Fruit fly (Drosophila melanogaster) whole organism, embryonic: ENCODE measurements around the gene klu.

Experiments used
- ATbp ChIP-seq: fragments of 200-800 bp; sonication (Bioruptor generic); optimal IDR thresholded peaks from 2 replicates; lab custom pipeline; 2017; ENCODE audit warnings: missing biosample characterization, mild to moderate bottlenecking, missing genetic modification characterization, missing genetic modification reagents
- CG10267 ChIP-seq: fragments of 200-800 bp; sonication (Bioruptor generic); optimal IDR thresholded peaks from 2 replicates; lab custom pipeline; 2018; ENCODE audit warnings: missing biosample characterization, mild to moderate bottlenecking, missing genetic modification characterization, moderate library complexity
- CG10274 ChIP-seq: fragments of 200-800 bp; sonication (Bioruptor generic); optimal IDR thresholded peaks from 3 replicates; lab custom pipeline; 2017; ENCODE audit warnings: missing biosample characterization, mild to moderate bottlenecking, missing genetic modification characterization
- CG10654 ChIP-seq: fragments of 200-800 bp; sonication (Bioruptor generic); optimal IDR thresholded peaks from 2 replicates; lab custom pipeline; 2016; ENCODE audit warnings: missing biosample characterization, missing genetic modification characterization
- CG11695 ChIP-seq: fragments of 200-800 bp; sonication (Bioruptor generic); IDR thresholded peaks from 3 replicates; pipeline ENCODE4 v1.3.6; 2022; ENCODE audit warnings: missing biosample characterization, missing genetic modification characterization
- CG13296 ChIP-seq: fragments of 200-800 bp; sonication (Bioruptor generic); optimal IDR thresholded peaks from 3 replicates; lab custom pipeline; 2018; ENCODE audit warnings: missing biosample characterization, mild to moderate bottlenecking, missing genetic modification characterization
- CG16813 ChIP-seq: fragments of 200-800 bp; sonication (Bioruptor generic); IDR thresholded peaks from 3 replicates; pipeline ENCODE4 v1.3.6; 2022; ENCODE audit warnings: missing biosample characterization, missing genetic modification characterization; ENCODE audit not compliant: partially characterized antibody
- CG2120 ChIP-seq: fragments of 200-800 bp; sonication (Bioruptor generic); optimal IDR thresholded peaks from 3 replicates; lab custom pipeline; 2016; ENCODE audit warnings: missing biosample characterization, missing genetic modification characterization
- CG2678 ChIP-seq: fragments of 200-800 bp; sonication (Bioruptor generic); optimal IDR thresholded peaks from 3 replicates; lab custom pipeline; 2019; ENCODE audit warnings: missing biosample characterization, mild to moderate bottlenecking, missing genetic modification characterization, moderate library complexity
- CG2712 ChIP-seq: fragments of 200-800 bp; optimal IDR thresholded peaks from 3 replicates; lab custom pipeline; 2019; ENCODE audit warnings: missing biosample characterization, mild to moderate bottlenecking, missing genetic modification characterization, moderate library complexity
- CG2889 ChIP-seq: fragments of 200-800 bp; sonication (Bioruptor generic); IDR thresholded peaks from 3 replicates; pipeline ENCODE4 v1.3.6; 2022; ENCODE audit warnings: missing biosample characterization, missing genetic modification characterization
- CG32532 ChIP-seq: fragments of 200-800 bp; sonication (Bioruptor generic); IDR thresholded peaks from 2 replicates; pipeline ENCODE4 v1.3.6; 2022; ENCODE audit warnings: missing biosample characterization, missing genetic modification characterization
- CG33213 ChIP-seq: fragments of 200-800 bp; sonication (Bioruptor generic); optimal IDR thresholded peaks from 3 replicates; lab custom pipeline; 2016; ENCODE audit warnings: missing biosample characterization, missing genetic modification characterization
- CG7987 ChIP-seq: fragments of 200-800 bp; sonication (Bioruptor generic); optimal IDR thresholded peaks from 2 replicates; lab custom pipeline; 2018; ENCODE audit warnings: missing biosample characterization, mild to moderate bottlenecking, missing genetic modification characterization, moderate library complexity
- CG8359 ChIP-seq: fragments of 200-800 bp; sonication (Bioruptor generic); optimal IDR thresholded peaks from 2 replicates; lab custom pipeline; 2017; ENCODE audit warnings: missing biosample characterization, mild to moderate bottlenecking, missing genetic modification characterization, borderline replicate concordance
- CG8765 ChIP-seq: fragments of 200-800 bp; sonication (Bioruptor generic); IDR thresholded peaks from 2 replicates; pipeline ENCODE4 v1.3.6; 2022; ENCODE audit warnings: missing biosample characterization, missing genetic modification characterization
- CG8924 ChIP-seq: fragments of 200-800 bp; optimal IDR thresholded peaks from 3 replicates; lab custom pipeline; 2019; ENCODE audit warnings: missing biosample characterization, mild to moderate bottlenecking, missing genetic modification characterization, moderate library complexity
- D ChIP-seq, 2 experiments: fragments of 200-800 bp in 1 of 2; fragments of >200 bp in 1 of 2; sonication (Bioruptor generic) in 1 of 2; optimal IDR thresholded peaks; 2 replicates in 1 of 2; 3 replicates in 1 of 2; lab custom pipeline; 2017; ENCODE audit warnings: mild to moderate bottlenecking in 1 of 2, missing biosample characterization in 1 of 2, missing genetic modification characterization in 1 of 2, missing genetic modification reagents in 1 of 2
- Dip2 ChIP-seq: fragments of 200-800 bp; sonication (Bioruptor generic); IDR thresholded peaks from 2 replicates; pipeline ENCODE4 v1.3.6; 2022; ENCODE audit warnings: missing biosample characterization, missing genetic modification characterization
- E2f1 ChIP-seq: fragments of 200-800 bp; sonication (Bioruptor generic); IDR thresholded peaks from 2 replicates; pipeline ENCODE4 v1.3.6; 2022; ENCODE audit warnings: missing biosample characterization, missing genetic modification characterization
- Elba2 ChIP-seq: fragments of 200-800 bp; sonication (Bioruptor generic); optimal IDR thresholded peaks from 3 replicates; lab custom pipeline; 2016; ENCODE audit warnings: missing biosample characterization, missing genetic modification characterization
- Ets65A ChIP-seq: fragments of 200-800 bp; sonication (Bioruptor generic); peaks from one replicate; lab custom pipeline; 2016; ENCODE audit warnings: missing biosample characterization, missing genetic modification characterization
- GATAe ChIP-seq: fragments of 200-800 bp; sonication (Bioruptor generic); conservative IDR thresholded peaks from 2 replicates; pipeline ENCODE4 v1.3.6; 2022; ENCODE audit warnings: missing biosample characterization, missing genetic modification characterization
- Hr3 ChIP-seq: fragments of 200-800 bp; sonication (Bioruptor generic); optimal IDR thresholded peaks from 3 replicates; lab custom pipeline; 2016; ENCODE audit warnings: missing biosample characterization, missing genetic modification characterization
- Mad ChIP-seq: fragments of 200-800 bp; sonication (Bioruptor generic); optimal IDR thresholded peaks from 2 replicates; lab custom pipeline; 2016; ENCODE audit warnings: missing biosample characterization, missing genetic modification characterization
- Med ChIP-seq: fragments of 200-800 bp; sonication (Bioruptor generic); peaks from one replicate; lab custom pipeline; 2016; ENCODE audit warnings: missing biosample characterization, missing genetic modification characterization, mild to moderate bottlenecking, inconsistent platforms, moderate library complexity
- NFAT ChIP-seq: fragments of 200-800 bp; sonication (Bioruptor generic); IDR thresholded peaks from 2 replicates; pipeline ENCODE4 v1.3.6; 2022; ENCODE audit warnings: missing biosample characterization, missing genetic modification characterization
- Nf-YC ChIP-seq: fragments of 200-800 bp; optimal IDR thresholded peaks from 3 replicates; lab custom pipeline; 2019; ENCODE audit warnings: missing biosample characterization, mild to moderate bottlenecking, missing genetic modification characterization, moderate library complexity
- PHDP ChIP-seq: fragments of 200-800 bp; sonication (Bioruptor generic); optimal IDR thresholded peaks from 3 replicates; lab custom pipeline; 2018; ENCODE audit warnings: missing biosample characterization, mild to moderate bottlenecking, missing genetic modification characterization, moderate library complexity
- Trl ChIP-seq, 3 experiments: fragments of >200 bp in 2 of 3; fragments of 200-800 bp in 1 of 3; sonication (Bioruptor generic) in 1 of 3; optimal IDR thresholded peaks; 2 replicates in 1 of 3; 3 replicates in 2 of 3; lab custom pipeline; 2016 to 2017; ENCODE audit warnings: missing biosample characterization in 1 of 3, missing genetic modification characterization in 1 of 3
- ap ChIP-seq: fragments of 200-800 bp; sonication (Bioruptor generic); IDR thresholded peaks from 2 replicates; pipeline ENCODE4 v1.3.6; 2022; ENCODE audit warnings: missing biosample characterization, missing genetic modification characterization
- ash1 ChIP-seq: fragments of 200-800 bp; sonication (Bioruptor generic); optimal IDR thresholded peaks from 2 replicates; lab custom pipeline; 2018; ENCODE audit warnings: missing biosample characterization, mild to moderate bottlenecking, missing genetic modification characterization
- bigmax ChIP-seq: fragments of 200-800 bp; sonication (Bioruptor generic); optimal IDR thresholded peaks from 2 replicates; lab custom pipeline; 2018; ENCODE audit warnings: missing biosample characterization, mild to moderate bottlenecking, missing genetic modification characterization
- chif ChIP-seq, 2 experiments: fragments of 200-800 bp; sonication (Bioruptor generic); optimal IDR thresholded peaks; 3 replicates each; lab custom pipeline; 2016; ENCODE audit warnings: missing biosample characterization in 2 of 2, missing genetic modification characterization in 2 of 2
- crol ChIP-seq: fragments of 200-800 bp; sonication (Bioruptor generic); IDR thresholded peaks from 2 replicates; pipeline ENCODE4 v1.3.6; 2022; ENCODE audit warnings: missing biosample characterization, missing genetic modification characterization
- dan ChIP-seq: fragments of 200-800 bp; sonication (Bioruptor generic); IDR thresholded peaks from 2 replicates; pipeline ENCODE4 v1.3.6; 2022; ENCODE audit warnings: missing biosample characterization, missing genetic modification characterization
- danr ChIP-seq: fragments of 200-800 bp; sonication (Bioruptor generic); IDR thresholded peaks from 2 replicates; pipeline ENCODE4 v1.3.6; 2022; ENCODE audit warnings: missing biosample characterization, missing genetic modification characterization
- ewg ChIP-seq: fragments of 200-800 bp; sonication (Bioruptor generic); optimal IDR thresholded peaks from 3 replicates; lab custom pipeline; 2017; ENCODE audit warnings: mild to moderate bottlenecking, missing biosample characterization, missing genetic modification reagents, missing genetic modification characterization
- gt ChIP-seq: fragments of 200-800 bp; sonication (Bioruptor generic); IDR thresholded peaks from 2 replicates; pipeline ENCODE4 v1.3.6; 2022; ENCODE audit warnings: missing biosample characterization, missing genetic modification characterization
- hb ChIP-seq: fragments of 200-800 bp; sonication (Bioruptor generic); IDR thresholded peaks from 3 replicates; pipeline ENCODE4 v1.3.6; 2022; ENCODE audit warnings: missing biosample characterization, missing genetic modification characterization; ENCODE audit not compliant: partially characterized antibody
- hth ChIP-seq: fragments of >200 bp; optimal IDR thresholded peaks from 2 replicates; lab custom pipeline; 2017; ENCODE audit warnings: inconsistent platforms
- klu ChIP-seq: fragments of 200-800 bp; sonication (Bioruptor generic); IDR thresholded peaks from 2 replicates; pipeline ENCODE4 v1.3.6; 2022; ENCODE audit warnings: missing biosample characterization, missing genetic modification characterization
- lmd ChIP-seq: fragments of 200-800 bp; sonication (Bioruptor generic); IDR thresholded peaks from 2 replicates; pipeline ENCODE4 v1.3.6; 2022; ENCODE audit warnings: missing biosample characterization, missing genetic modification characterization
- nerfin-1 ChIP-seq: fragments of 200-800 bp; sonication (Bioruptor generic); optimal IDR thresholded peaks from 3 replicates; lab custom pipeline; 2019; ENCODE audit warnings: missing biosample characterization, mild to moderate bottlenecking, missing genetic modification characterization, moderate library complexity
- org-1 ChIP-seq: fragments of 200-800 bp; sonication (Bioruptor generic); optimal IDR thresholded peaks from 2 replicates; lab custom pipeline; 2017; ENCODE audit warnings: missing biosample characterization, missing genetic modification characterization
- repo ChIP-seq: fragments of 200-800 bp; sonication (Bioruptor generic); optimal IDR thresholded peaks from 2 replicates; lab custom pipeline; 2016; ENCODE audit warnings: missing biosample characterization, missing genetic modification characterization
- schlank ChIP-seq: fragments of 200-800 bp; sonication (Bioruptor generic); optimal IDR thresholded peaks from 2 replicates; lab custom pipeline; 2018; ENCODE audit warnings: missing biosample characterization, mild to moderate bottlenecking, missing genetic modification characterization
- sim ChIP-seq: fragments of 200-800 bp; sonication (Bioruptor generic); IDR thresholded peaks from 2 replicates; pipeline ENCODE4 v1.3.6; 2022; ENCODE audit warnings: missing biosample characterization, missing genetic modification characterization
- toy ChIP-seq: fragments of 200-800 bp; sonication (Bioruptor generic); IDR thresholded peaks from 2 replicates; pipeline ENCODE4 v1.3.6; 2022; ENCODE audit warnings: missing biosample characterization, missing genetic modification characterization
- tx ChIP-seq: fragments of 200-800 bp; sonication (Bioruptor generic); optimal IDR thresholded peaks from 2 replicates; lab custom pipeline; 2016; ENCODE audit warnings: missing biosample characterization, missing genetic modification characterization
- wdn ChIP-seq: fragments of 200-800 bp; sonication (Bioruptor generic); IDR thresholded peaks from 2 replicates; pipeline ENCODE4 v1.3.6; 2022; ENCODE audit warnings: missing biosample characterization, missing genetic modification characterization
- wor ChIP-seq: fragments of 200-800 bp; sonication (Bioruptor generic); IDR thresholded peaks from 2 replicates; pipeline ENCODE4 v1.3.6; 2022; ENCODE audit warnings: missing biosample characterization, missing genetic modification characterization

The klu gene

dm6 chr3L:11010410-11010827, 1.4 kb upstream of the klu start (continued):
- peak; percentile 78 for TF ChIP-seq D (optimal IDR thresholded peaks at IDR 0.05; lab: Kevin White, UChicago)
- no peak for TF ChIP-seq D (GFP tag; optimal IDR thresholded peaks at IDR 0.05; lab: Kevin White, UChicago)
- TF ChIP-seq ash1 (GFP tag; lab: Kevin White, UChicago) = no peak
- TF ChIP-seq CG8359 (GFP tag; lab: Kevin White, UChicago) = no peak
- TF ChIP-seq GATAe (GFP tag; lab: Robert Waterston, UW) = no peak
- peak; percentile 38 for TF ChIP-seq Ets65A (GFP tag; lab: Kevin White, UChicago)
- TF ChIP-seq CG8924 (tag; lab: Kevin White, UChicago) = peak; percentile 40
- no peak for TF ChIP-seq tx (GFP tag; lab: Kevin White, UChicago)
- TF ChIP-seq hb (GFP tag; lab: Robert Waterston, UW) = no peak
- TF ChIP-seq CG10654 (GFP tag; lab: Kevin White, UChicago) = no peak
- peak; percentile 53; the same call in 1 of the 2 replicates for TF ChIP-seq CG32532 (GFP tag; lab: Robert Waterston, UW)
- 0 out of 2 replicates have a peak, but pooled peaks have one; percentile 24 for TF ChIP-seq CG8765 (GFP tag; lab: Robert Waterston, UW)
- TF ChIP-seq ewg (GFP tag; lab: Kevin White, UChicago) = peak; percentile 25
- TF ChIP-seq sim (GFP tag; lab: Robert Waterston, UW) = no peak
- no peak for TF ChIP-seq Med (GFP tag; lab: Kevin White, UChicago)
- no peak for TF ChIP-seq Dip2 (GFP tag; lab: Robert Waterston, UW)
- TF ChIP-seq CG2712 (tag; lab: Kevin White, UChicago) = no peak
- no peak for TF ChIP-seq CG10267 (tag; lab: Kevin White, UChicago)
- no peak for TF ChIP-seq CG11695
- no peak for TF ChIP-seq Mad (GFP tag; lab: Kevin White, UChicago)
- TF ChIP-seq CG2889 = no peak
- peak; percentile 11 for TF ChIP-seq CG2678 (tag; lab: Kevin White, UChicago)
- TF ChIP-seq wor (GFP tag; lab: Robert Waterston, UW) = no peak
- TF ChIP-seq CG7987 = no peak
- TF ChIP-seq ATbp (GFP tag; lab: Kevin White, UChicago) = peak; percentile 38
- no peak for TF ChIP-seq dan
- TF ChIP-seq CG33213 = no peak
- TF ChIP-seq org-1 (GFP tag; lab: Kevin White, UChicago) = no peak
- TF ChIP-seq schlank (tag; lab: Kevin White, UChicago) = no peak
- TF ChIP-seq Elba2 (GFP tag; lab: Kevin White, UChicago) = no peak
- no peak for TF ChIP-seq danr (GFP tag; lab: Robert Waterston, UW)
- no peak for TF ChIP-seq chif (GFP tag; optimal IDR thresholded peaks at IDR 0.05; lab: Kevin White, UChicago)
- TF ChIP-seq bigmax (GFP tag; lab: Kevin White, UChicago) = no peak
- TF ChIP-seq crol (GFP tag; lab: Robert Waterston, UW) = peak; percentile 41; the same call in 1 of the 2 replicates
- peak; percentile 100 for TF ChIP-seq nerfin-1 (tag; lab: Kevin White, UChicago)
- TF ChIP-seq klu (GFP tag; lab: Robert Waterston, UW) = peak; percentile 48; the same call in 1 of the 2 replicates
- TF ChIP-seq PHDP = peak; percentile 3
- no peak for TF ChIP-seq NFAT (GFP tag; lab: Robert Waterston, UW)
- TF ChIP-seq gt (GFP tag; lab: Robert Waterston, UW) = no peak
- TF ChIP-seq CG16813 (GFP tag; lab: Robert Waterston, UW) = no peak
- no peak for TF ChIP-seq CG2120
- no peak for TF ChIP-seq E2f1 (GFP tag; lab: Robert Waterston, UW)
- TF ChIP-seq lmd = no peak
- TF ChIP-seq CG10274 (GFP tag; lab: Kevin White, UChicago) = no peak
- no peak for TF ChIP-seq Hr3 (GFP tag; lab: Kevin White, UChicago)
- TF ChIP-seq Nf-YC (tag; lab: Kevin White, UChicago) = peak; percentile 98
- TF ChIP-seq repo = no peak
- TF ChIP-seq Trl (optimal IDR thresholded peaks at IDR 0.05; lab: Kevin White, UChicago) = peak; percentile 97 to 99
- TF ChIP-seq Trl (GFP tag; optimal IDR thresholded peaks at IDR 0.05; lab: Kevin White, UChicago) = peak; percentile 39
- no peak for TF ChIP-seq hth
- TF ChIP-seq ap (GFP tag; lab: Robert Waterston, UW) = no peak
- no peak for TF ChIP-seq CG13296 (GFP tag; lab: Kevin White, UChicago)
- TF ChIP-seq wdn (GFP tag; lab: Robert Waterston, UW) = no peak
- TF ChIP-seq toy (GFP tag; lab: Robert Waterston, UW) = no peak
